Worm (Caenorhabditis elegans) whole organism, early embryonic: ENCODE measurements around the gene nhr-84.
"Not testable (repeated sequence)": the region's sequence is repeated elsewhere in the genome, so short reads cannot be mapped to it uniquely, and the experiment has no call there.

Experiments
- ama-1 ChIP-seq: fragments of 150-350 bp; optimal IDR thresholded peaks from 2 replicates; lab custom pipeline; 2014
- hmbx-1 ChIP-seq: sonication (generic microtip); optimal IDR thresholded peaks from 2 replicates; lab custom pipeline; 2016; ENCODE audit warnings: mild to moderate bottlenecking, missing genetic modification characterization, missing compliant biosample characterization
- tra-4 ChIP-seq: sonication (generic microtip); optimal IDR thresholded peaks from 2 replicates; lab custom pipeline; 2017; ENCODE audit warnings: missing genetic modification characterization, missing compliant biosample characterization

ce11 chrV:15905530-15905929 is 26.1 kb upstream of the nhr-84 start, which contains the start of the genes F35E8.1 and F35E8.2:
- not testable (repeated sequence) for TF ChIP-seq tra-4 (tag; lab: Kevin White, UChicago); ama-1; hmbx-1 (tag; lab: Kevin White, UChicago)
